Worm (Caenorhabditis elegans): ENCODE measurements around the gene meg-1.

DNA sequence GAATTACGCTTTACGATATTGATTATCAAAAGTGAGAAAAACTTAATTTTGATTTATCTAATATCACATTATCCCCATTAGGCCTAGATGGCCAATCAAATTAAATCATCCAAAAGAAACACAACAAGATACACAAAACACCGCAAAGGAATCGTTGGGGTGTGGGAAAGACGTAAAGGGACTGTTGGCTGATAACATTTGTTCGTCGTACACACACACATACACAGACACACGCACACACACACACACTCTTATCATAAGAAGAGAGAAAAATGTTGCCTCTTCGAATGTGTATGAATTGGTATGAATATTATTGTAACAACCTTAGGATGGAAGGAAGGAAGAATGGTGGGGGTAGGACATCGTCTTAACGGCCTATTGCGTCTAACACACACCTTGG, 44.3 kb downstream of the meg-1 start:
- no peak for TF ChIP-seq unc-62 (GFP tag; optimal IDR thresholded peaks at IDR 0.05)
- TF ChIP-seq nhr-76 (tag; optimal IDR thresholded peaks at IDR 0.05) = no peak
- TF ChIP-seq mdl-1 (tag; optimal IDR thresholded peaks at IDR 0.05) = no peak
- TF ChIP-seq egl-27 (tag; optimal IDR thresholded peaks at IDR 0.05) = no peak
- no peak for TF ChIP-seq nhr-237 (tag; optimal IDR thresholded peaks at IDR 0.05)
- no peak for TF ChIP-seq lsy-2 (tag; optimal IDR thresholded peaks at IDR 0.05)
- TF ChIP-seq skn-1 (tag; optimal IDR thresholded peaks at IDR 0.05) = no peak
- TF ChIP-seq hlh-4 (tag; optimal IDR thresholded peaks at IDR 0.05) = no peak
- TF ChIP-seq nhr-47 (tag; optimal IDR thresholded peaks at IDR 0.05) = no peak
- TF ChIP-seq ama-1 (optimal IDR thresholded peaks at IDR 0.05) = no peak
- peak; percentile 42 for TF ChIP-seq blmp-1 (tag; optimal IDR thresholded peaks at IDR 0.05)
